Worm (Caenorhabditis elegans): ENCODE measurements around the gene Y75B12B.11.

Gene Y75B12B.11

DNA sequence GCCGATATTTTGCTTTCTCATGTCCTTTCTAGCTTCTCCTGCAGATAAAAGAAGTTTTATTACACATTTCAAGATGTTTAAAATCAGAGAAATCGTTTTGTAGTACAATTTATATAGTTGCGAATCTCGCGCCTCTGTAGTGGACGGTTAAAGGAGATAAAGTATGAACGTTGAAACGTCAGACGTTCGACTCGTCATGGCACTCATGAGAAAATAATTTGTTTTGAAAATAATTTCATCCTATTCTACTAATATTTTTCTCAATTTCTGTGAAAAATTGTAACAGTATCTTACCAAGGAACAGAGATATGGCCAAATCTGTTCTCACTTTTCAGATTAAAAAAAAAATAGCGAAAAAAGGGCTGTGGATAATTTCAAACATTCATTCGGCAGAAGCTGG is 43.3 kb upstream of the Y75B12B.11 start, which contains the start of gene T09F5.20:
Gene T09F5.20, minus strand, starts transcription at position 101 of the 400 bp plus-strand sequence.
- TF ChIP-seq mab-5 (tag; optimal IDR thresholded peaks at IDR 0.05) (no peak), ztf-11 (tag; optimal IDR thresholded peaks at IDR 0.05) (no peak), sptf-1 (tag; optimal IDR thresholded peaks at IDR 0.05) (no peak), lin-13 (tag; optimal IDR thresholded peaks at IDR 0.05) (no peak), unc-62 (GFP tag; optimal IDR thresholded peaks at IDR 0.05) (no peak), cnd-1 (tag; optimal IDR thresholded peaks at IDR 0.05) (no peak), ceh-83 (GFP tag; optimal IDR thresholded peaks at IDR 0.05) (no peak), zip-8 (tag; optimal IDR thresholded peaks at IDR 0.05) (no peak), nhr-28 (tag; optimal IDR thresholded peaks at IDR 0.05) (no peak), mls-2 (tag; optimal IDR thresholded peaks at IDR 0.05) (no peak), flh-1 (GFP tag; optimal IDR thresholded peaks at IDR 0.05) (no peak), unc-120 (tag; optimal IDR thresholded peaks at IDR 0.05; ENCODE audit: poor library complexity, severe bottlenecking) (no peak), bed-3 (GFP tag; optimal IDR thresholded peaks at IDR 0.05) (no peak)

- no peak for TF ChIP-seq hlh-1 (tag; optimal IDR thresholded peaks at IDR 0.05)
- no peak for TF ChIP-seq zip-8 (tag; optimal IDR thresholded peaks at IDR 0.05)
- TF ChIP-seq nhr-12 (tag; optimal IDR thresholded peaks at IDR 0.05), result no peak
- TF ChIP-seq ham-2 (GFP tag; optimal IDR thresholded peaks at IDR 0.05), result no peak
- peak; percentile 60 for TF ChIP-seq elt-1 (tag; optimal IDR thresholded peaks at IDR 0.05; ENCODE audit: borderline replicate concordance, insufficient read depth)
Observed at ce11 chrV:15148800-15149199, 42.3 kb upstream of the Y75B12B.11 start, which contains the start of gene T09F5.1. T09F5.1 (plus strand) TSS chrV:15149100.

ce11 chrV:15150176-15150575 is 40.9 kb upstream of the Y75B12B.11 start:
- TF ChIP-seq zip-8 (tag; optimal IDR thresholded peaks at IDR 0.05), result no peak
- TF ChIP-seq sptf-1 (tag; optimal IDR thresholded peaks at IDR 0.05), result no peak
- TF ChIP-seq pha-4 (tag; optimal IDR thresholded peaks at IDR 0.05), result no peak
- no peak for TF ChIP-seq nhr-237 (tag; optimal IDR thresholded peaks at IDR 0.05)
- no peak for TF ChIP-seq snpc-4 (tag; optimal IDR thresholded peaks at IDR 0.05)
- TF ChIP-seq hlh-1 (tag; optimal IDR thresholded peaks at IDR 0.05), result no peak
- no peak for TF ChIP-seq mab-5 (tag; optimal IDR thresholded peaks at IDR 0.05)
- TF ChIP-seq elt-3 (tag; optimal IDR thresholded peaks at IDR 0.05), result no peak
- TF ChIP-seq lin-13 (tag; optimal IDR thresholded peaks at IDR 0.05), result no peak

DNA sequence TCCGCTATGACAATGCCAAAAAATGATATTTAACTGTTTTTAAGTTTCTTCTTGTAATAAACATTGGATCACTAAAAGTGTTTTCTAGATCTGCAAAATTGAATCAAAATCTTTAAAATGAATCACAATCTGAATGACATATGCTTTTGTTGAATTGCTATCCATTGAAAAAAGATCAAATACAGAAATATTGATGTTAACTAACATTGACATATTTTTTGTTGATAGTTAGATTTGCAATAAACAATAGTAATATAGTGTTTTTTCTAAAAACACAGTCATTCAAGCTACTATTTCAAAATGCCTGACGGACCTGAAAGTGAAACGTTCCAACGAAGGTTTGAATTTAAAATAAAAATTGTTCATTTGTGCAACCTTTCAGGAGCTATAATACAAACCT is 40.4 kb upstream of the Y75B12B.11 start, which contains the start of gene T09F5.2:
Gene T09F5.2, plus strand, starts transcription at position 301 of the 400 bp plus-strand sequence.
- TF ChIP-seq sptf-1 (tag; optimal IDR thresholded peaks at IDR 0.05), result no peak

ce11 chrV:15152010-15152409 is 39.1 kb upstream of the Y75B12B.11 start:
- TF ChIP-seq nhr-28 (tag; optimal IDR thresholded peaks at IDR 0.05) (no peak), tbx-8 (GFP tag; optimal IDR thresholded peaks at IDR 0.05) (no peak), ces-1 (GFP tag; optimal IDR thresholded peaks at IDR 0.05) (no peak), ceh-43 (GFP tag; optimal IDR thresholded peaks at IDR 0.05) (no peak), nhr-237 (tag; optimal IDR thresholded peaks at IDR 0.05) (no peak)

DNA sequence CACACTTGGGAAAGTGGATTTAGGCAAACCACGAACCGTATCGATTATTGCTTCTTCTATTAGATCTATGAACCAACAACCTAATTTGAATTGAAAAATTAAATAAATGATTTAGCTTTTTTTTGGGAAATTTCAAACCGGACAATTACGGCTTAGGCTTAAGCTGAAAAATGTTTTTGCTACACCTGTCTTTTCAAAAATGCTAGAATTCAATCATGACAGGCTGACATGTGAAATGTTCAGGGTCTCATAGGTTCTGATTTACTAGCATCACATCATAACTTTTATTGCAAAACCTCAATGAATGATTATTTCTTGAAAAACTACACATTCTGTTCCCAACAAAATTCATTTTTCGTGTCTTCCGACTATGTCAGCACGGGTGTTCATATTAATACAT is 37.8 kb upstream of the Y75B12B.11 start, which contains the start of gene srh-55:
Gene srh-55, plus strand, starts transcription at position 301 of the 400 bp plus-strand sequence.
- TF ChIP-seq drap-1 (GFP tag; optimal IDR thresholded peaks at IDR 0.05), result no peak

DNA sequence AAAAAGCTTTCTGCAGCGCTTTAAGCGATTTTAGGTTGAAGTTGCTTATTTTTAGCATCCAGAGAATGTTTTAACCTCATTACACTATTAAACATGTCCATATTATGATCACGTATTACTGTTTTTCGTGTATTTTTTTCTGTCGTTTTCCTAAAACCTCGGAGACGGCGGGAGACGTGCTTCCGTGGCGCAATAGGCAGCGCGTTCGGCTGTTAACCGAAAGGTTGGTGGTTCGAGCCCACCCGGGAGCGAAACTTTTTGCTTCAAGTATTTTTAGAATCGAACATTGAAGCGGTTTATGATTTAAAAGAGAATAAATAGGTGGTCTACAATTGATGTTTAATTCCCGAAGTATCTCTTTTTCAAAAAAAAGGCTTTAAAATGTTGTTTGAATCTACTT is 34.6 kb upstream of the Y75B12B.11 start:
- no peak for TF ChIP-seq nhr-2 (tag; optimal IDR thresholded peaks at IDR 0.05)
- TF ChIP-seq ceh-83 (GFP tag; optimal IDR thresholded peaks at IDR 0.05), result no peak
- no peak for TF ChIP-seq elt-1 (tag; optimal IDR thresholded peaks at IDR 0.05; ENCODE audit: borderline replicate concordance, insufficient read depth)
- no peak for TF ChIP-seq ceh-39 (tag; optimal IDR thresholded peaks at IDR 0.05)
- no peak for TF ChIP-seq ztf-11 (tag; optimal IDR thresholded peaks at IDR 0.05)
- no peak for TF ChIP-seq drap-1 (GFP tag; optimal IDR thresholded peaks at IDR 0.05)
- TF ChIP-seq pha-4 (tag; optimal IDR thresholded peaks at IDR 0.05), result no peak
- no peak for TF ChIP-seq unc-39 (tag; optimal IDR thresholded peaks at IDR 0.05)
- TF ChIP-seq flh-1 (GFP tag; optimal IDR thresholded peaks at IDR 0.05), result no peak
- TF ChIP-seq snpc-4 (tag; optimal IDR thresholded peaks at IDR 0.05), result no peak
- no peak for TF ChIP-seq M03D4.4 (tag; optimal IDR thresholded peaks at IDR 0.05)
- no peak for TF ChIP-seq zip-8 (tag; optimal IDR thresholded peaks at IDR 0.05)
- no peak for TF ChIP-seq nhr-76 (tag; optimal IDR thresholded peaks at IDR 0.05)
- TF ChIP-seq ces-1 (GFP tag; optimal IDR thresholded peaks at IDR 0.05), result no peak
- TF ChIP-seq nhr-12 (tag; optimal IDR thresholded peaks at IDR 0.05), result no peak
- no peak for TF ChIP-seq elt-3 (tag; optimal IDR thresholded peaks at IDR 0.05)
- no peak for TF ChIP-seq tbx-8 (GFP tag; optimal IDR thresholded peaks at IDR 0.05)
- TF ChIP-seq ceh-43 (GFP tag; optimal IDR thresholded peaks at IDR 0.05), result no peak
- no peak for TF ChIP-seq nhr-28 (tag; optimal IDR thresholded peaks at IDR 0.05)
